Fruit fly (Drosophila melanogaster) whole organism, wandering third instar larva: Measurements from ENCODE around the gene Lsp1beta.
A peak's percentile ranks its signal among the peaks of the same experiment; 100 is the strongest.

Experiments used
- Dfd ChIP-seq: fragments of >200 bp; optimal IDR thresholded peaks from 2 replicates; lab custom pipeline; 2017; ENCODE audit warnings: missing biosample characterization, missing genetic modification characterization
- HLH106 ChIP-seq: fragments of 200-800 bp; optimal IDR thresholded peaks from 3 replicates; lab custom pipeline; 2019; ENCODE audit warnings: missing biosample characterization, mild to moderate bottlenecking, missing genetic modification characterization, moderate library complexity
- Hnf4 ChIP-seq: fragments of 200-800 bp; sonication (Bioruptor generic); optimal IDR thresholded peaks from 2 replicates; lab custom pipeline; 2016; ENCODE audit warnings: missing biosample characterization, mild to moderate bottlenecking, missing genetic modification characterization
- Hr78 ChIP-seq: fragments of >200 bp; optimal IDR thresholded peaks from 2 replicates; lab custom pipeline; 2017; ENCODE audit warnings: missing biosample characterization, missing genetic modification characterization
- Myc ChIP-seq: fragments of >200 bp; optimal IDR thresholded peaks from 2 replicates; lab custom pipeline; 2017
- OdsH ChIP-seq: fragments of 200-800 bp; sonication (Bioruptor generic); optimal IDR thresholded peaks from 2 replicates; lab custom pipeline; 2016; ENCODE audit warnings: missing biosample characterization, mild to moderate bottlenecking, missing genetic modification characterization
- Vsx2 ChIP-seq: fragments of 200-300, 225-300 bp; sonication (Bioruptor generic); optimal IDR thresholded peaks from 2 replicates; lab custom pipeline; 2018; ENCODE audit warnings: missing biosample characterization, missing genetic modification characterization; ENCODE audit not compliant: partially characterized antibody
- dmrt93B ChIP-seq: fragments of 200-800 bp; sonication (Bioruptor generic); optimal IDR thresholded peaks from 2 replicates; lab custom pipeline; 2018; ENCODE audit warnings: missing biosample characterization, mild to moderate bottlenecking, missing genetic modification characterization
- lola ChIP-seq: fragments of >200 bp; optimal IDR thresholded peaks from 2 replicates; lab custom pipeline; 2017; ENCODE audit warnings: missing biosample characterization, missing genetic modification characterization
- psq ChIP-seq: fragments of 200-800 bp; sonication (Bioruptor generic); optimal IDR thresholded peaks from 3 replicates; lab custom pipeline; 2017; ENCODE audit warnings: missing biosample characterization, mild to moderate bottlenecking, missing genetic modification characterization, moderate library complexity
- rgr ChIP-seq: fragments of 200-800 bp; sonication (Bioruptor generic); optimal IDR thresholded peaks from 3 replicates; lab custom pipeline; 2016; ENCODE audit warnings: missing biosample characterization, mild to moderate bottlenecking, missing genetic modification characterization
- sv ChIP-seq: fragments of 200-800 bp; sonication (Bioruptor generic); optimal IDR thresholded peaks from 3 replicates; lab custom pipeline; 2016; ENCODE audit warnings: missing biosample characterization, missing genetic modification characterization
- tai ChIP-seq: sonication (Bioruptor generic); optimal IDR thresholded peaks from 2 replicates; lab custom pipeline; 2016; ENCODE audit warnings: missing biosample characterization, missing genetic modification characterization
- usp ChIP-seq: fragments of >200 bp; optimal IDR thresholded peaks from 2 replicates; lab custom pipeline; 2017; ENCODE audit warnings: missing biosample characterization, missing genetic modification characterization

DNA sequence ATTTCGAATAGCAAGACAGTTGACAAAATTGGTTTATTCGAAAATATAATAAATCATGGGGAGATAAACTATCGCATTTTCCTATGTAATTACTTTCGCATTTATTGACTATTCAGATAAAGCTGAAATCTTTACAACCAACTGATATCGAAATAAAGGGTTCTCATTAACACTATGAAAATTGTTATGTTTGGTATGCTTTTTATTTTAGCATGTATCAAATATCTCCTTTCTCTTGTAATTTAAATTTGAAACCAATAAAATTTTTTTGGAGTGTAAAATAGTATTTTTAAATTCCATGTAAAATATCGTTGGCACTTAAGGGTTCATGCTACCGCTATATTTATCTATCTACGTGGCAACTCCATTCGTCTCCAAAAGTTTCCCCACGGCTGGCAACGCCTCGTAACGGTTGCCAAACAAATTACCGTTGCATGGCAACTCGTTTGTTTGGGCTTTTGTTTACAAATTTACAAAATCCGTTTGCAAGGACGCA lies 43.2 kb upstream of the Lsp1beta start, which contains the start of gene CG13949:
- peak; percentile 33 for TF ChIP-seq sv (GFP tag; lab: Kevin White, UChicago)
- no peak for TF ChIP-seq dmrt93B (GFP tag; lab: Kevin White, UChicago)
- peak; percentile 47 for TF ChIP-seq HLH106 (tag; lab: Kevin White, UChicago)
- no peak for TF ChIP-seq Myc (lab: Kevin White, UChicago)
- TF ChIP-seq psq (GFP tag; lab: Kevin White, UChicago): peak; percentile 12
- TF ChIP-seq Vsx2 (GFP tag; lab: Kevin White, UChicago): no peak
- no peak for TF ChIP-seq lola (GFP tag; lab: Kevin White, UChicago)
- TF ChIP-seq OdsH: no peak
- TF ChIP-seq Hnf4: peak; percentile 40
- TF ChIP-seq usp: no peak
- TF ChIP-seq rgr (GFP tag; lab: Kevin White, UChicago): peak; percentile 35
- no peak for TF ChIP-seq Hr78 (GFP tag; lab: Kevin White, UChicago)
- TF ChIP-seq Dfd (GFP tag; lab: Kevin White, UChicago): no peak
- TF ChIP-seq tai (GFP tag; lab: Kevin White, UChicago): no peak
